Fruit fly (Drosophila melanogaster) whole organism, embryonic: ENCODE results near the gene CG10214.
A peak's percentile ranks its signal among the peaks of the same experiment; 100 is the strongest.

Source experiments
- ATbp ChIP-seq: fragments of 200-800 bp; sonication (Bioruptor generic); optimal IDR thresholded peaks from 2 replicates; lab custom pipeline; 2017; ENCODE audit warnings: missing biosample characterization, mild to moderate bottlenecking, missing genetic modification characterization, missing genetic modification reagents
- Antp ChIP-seq: fragments of 200-800 bp; sonication (Bioruptor generic); optimal IDR thresholded peaks from 3 replicates; lab custom pipeline; 2016; ENCODE audit warnings: missing biosample characterization, missing genetic modification characterization
- B-H2 ChIP-seq: fragments of 200-800 bp; sonication (Bioruptor generic); optimal IDR thresholded peaks from 2 replicates; lab custom pipeline; 2018; ENCODE audit warnings: missing biosample characterization, mild to moderate bottlenecking, missing genetic modification characterization
- Bteb2 ChIP-seq: fragments of 200-800 bp; sonication (Bioruptor generic); optimal IDR thresholded peaks from 2 replicates; lab custom pipeline; 2016; ENCODE audit warnings: missing biosample characterization, missing genetic modification characterization
- CG12299 ChIP-seq: fragments of 200-800 bp; sonication (Bioruptor generic); optimal IDR thresholded peaks from 2 replicates; lab custom pipeline; 2018; ENCODE audit warnings: missing biosample characterization, mild to moderate bottlenecking, missing genetic modification characterization
- CG12769 ChIP-seq: fragments of 200-800 bp; sonication (Bioruptor generic); optimal IDR thresholded peaks from 2 replicates; lab custom pipeline; 2019; ENCODE audit warnings: missing biosample characterization, mild to moderate bottlenecking, missing genetic modification characterization, moderate library complexity
- CG16863 ChIP-seq: fragments of 200-800 bp; sonication (Bioruptor generic); optimal IDR thresholded peaks from 3 replicates; lab custom pipeline; 2016; ENCODE audit warnings: missing biosample characterization, missing genetic modification characterization
- CG17802 ChIP-seq: fragments of 200-800 bp; sonication (Bioruptor generic); optimal IDR thresholded peaks from 2 replicates; lab custom pipeline; 2018; ENCODE audit warnings: missing biosample characterization, mild to moderate bottlenecking, missing genetic modification characterization, moderate library complexity
- CG18011 ChIP-seq: fragments of 200-800 bp; sonication (Bioruptor generic); optimal IDR thresholded peaks from 2 replicates; lab custom pipeline; 2017; ENCODE audit warnings: missing biosample characterization, missing genetic modification characterization, mild to moderate bottlenecking, moderate library complexity, missing genotype
- CG1832 ChIP-seq: fragments of 200-800 bp; sonication (Bioruptor generic); optimal IDR thresholded peaks from 2 replicates; lab custom pipeline; 2017; ENCODE audit warnings: missing biosample characterization, mild to moderate bottlenecking, missing genetic modification characterization, inconsistent platforms
- CG30403 ChIP-seq: fragments of 200-800 bp; sonication (Bioruptor generic); optimal IDR thresholded peaks from 3 replicates; lab custom pipeline; 2016; ENCODE audit warnings: missing biosample characterization, missing genetic modification characterization
- CG30431 ChIP-seq: fragments of 200-800 bp; sonication (Bioruptor generic); optimal IDR thresholded peaks from 2 replicates; lab custom pipeline; 2017; ENCODE audit warnings: missing biosample characterization, missing genetic modification characterization
- CG32767 ChIP-seq: fragments of 200-800 bp; sonication (Bioruptor generic); IDR thresholded peaks from 2 replicates; pipeline ENCODE4 v1.3.6; 2022; ENCODE audit warnings: missing biosample characterization, missing genetic modification characterization
- CG3847 ChIP-seq: fragments of 200-800 bp; sonication (Bioruptor generic); IDR thresholded peaks from 2 replicates; pipeline ENCODE4 v1.3.6; 2022; ENCODE audit warnings: missing biosample characterization, missing genetic modification characterization
- CG4854 ChIP-seq: fragments of 200-800 bp; sonication (Bioruptor generic); optimal IDR thresholded peaks from 2 replicates; lab custom pipeline; 2016; ENCODE audit warnings: missing biosample characterization, missing genetic modification characterization, inconsistent platforms
- CG6689 ChIP-seq: fragments of 200-800 bp; sonication (Bioruptor generic); IDR thresholded peaks from 2 replicates; pipeline ENCODE4 v1.3.6; 2022; ENCODE audit warnings: missing biosample characterization, missing genetic modification characterization
- CG7372 ChIP-seq: fragments of 200-800 bp; sonication (Bioruptor generic); IDR thresholded peaks from 2 replicates; pipeline ENCODE4 v1.3.6; 2022; ENCODE audit warnings: missing biosample characterization, missing genetic modification characterization
- CG7987 ChIP-seq: fragments of 200-800 bp; sonication (Bioruptor generic); optimal IDR thresholded peaks from 2 replicates; lab custom pipeline; 2018; ENCODE audit warnings: missing biosample characterization, mild to moderate bottlenecking, missing genetic modification characterization, moderate library complexity
- CG8478 ChIP-seq: fragments of >200 bp; optimal IDR thresholded peaks from 2 replicates; lab custom pipeline; 2018
- CG9727 ChIP-seq: fragments of 200-800 bp; sonication (Bioruptor generic); optimal IDR thresholded peaks from 3 replicates; lab custom pipeline; 2017; ENCODE audit warnings: missing biosample characterization, mild to moderate bottlenecking, missing genetic modification characterization
- D19A ChIP-seq: fragments of 200-800 bp; optimal IDR thresholded peaks from 3 replicates; lab custom pipeline; 2019; ENCODE audit warnings: missing biosample characterization, mild to moderate bottlenecking, missing genetic modification characterization, moderate library complexity
- Fer3 ChIP-seq: fragments of 200-800 bp; sonication (Bioruptor generic); optimal IDR thresholded peaks from 2 replicates; lab custom pipeline; 2018; ENCODE audit warnings: missing biosample characterization, mild to moderate bottlenecking, missing genetic modification characterization, moderate library complexity
- H15 ChIP-seq: fragments of 200-800 bp; sonication (Bioruptor generic); IDR thresholded peaks from 3 replicates; pipeline ENCODE4 v1.3.6; 2022; ENCODE audit warnings: missing biosample characterization, missing genetic modification characterization
- Hand ChIP-seq: fragments of 200-800 bp; sonication (Bioruptor generic); optimal IDR thresholded peaks from 2 replicates; lab custom pipeline; 2017; ENCODE audit warnings: mild to moderate bottlenecking, missing biosample characterization, missing genetic modification reagents, missing genetic modification characterization
- Hey ChIP-seq: fragments of 200-800 bp; sonication (Bioruptor generic); optimal IDR thresholded peaks from 3 replicates; lab custom pipeline; 2018; ENCODE audit warnings: missing biosample characterization, mild to moderate bottlenecking, missing genetic modification characterization
- Hr51 ChIP-seq, 2 experiments: fragments of 200-800 bp; sonication (Bioruptor generic); optimal IDR thresholded peaks; 2 replicates in 1 of 2; 3 replicates in 1 of 2; lab custom pipeline; 2016 to 2018; ENCODE audit warnings: missing biosample characterization in 2 of 2, missing genetic modification characterization in 2 of 2, mild to moderate bottlenecking in 1 of 2, moderate library complexity in 1 of 2
- Hr78 ChIP-seq, 2 experiments: fragments of 200-800 bp in 1 of 2; fragments of >200 bp in 1 of 2; sonication (Bioruptor generic) in 1 of 2; optimal IDR thresholded peaks; 2 replicates each; lab custom pipeline; 2017 to 2019; ENCODE audit warnings: missing biosample characterization in 2 of 2, missing genetic modification characterization in 2 of 2, mild to moderate bottlenecking in 1 of 2, moderate library complexity in 1 of 2
- Trl ChIP-seq, 3 experiments: fragments of >200 bp in 2 of 3; fragments of 200-800 bp in 1 of 3; sonication (Bioruptor generic) in 1 of 3; optimal IDR thresholded peaks; 2 replicates in 1 of 3; 3 replicates in 2 of 3; lab custom pipeline; 2016 to 2017; ENCODE audit warnings: missing biosample characterization in 1 of 3, missing genetic modification characterization in 1 of 3
- Xbp1 ChIP-seq: fragments of 200-800 bp; sonication (Bioruptor generic); optimal IDR thresholded peaks from 3 replicates; lab custom pipeline; 2016; ENCODE audit warnings: missing biosample characterization, mild to moderate bottlenecking, missing genetic modification characterization
- bab2 ChIP-seq: fragments of 200-800 bp; sonication (Bioruptor generic); optimal IDR thresholded peaks from 2 replicates; lab custom pipeline; 2016; ENCODE audit warnings: missing biosample characterization, missing genetic modification characterization
- bowl ChIP-seq: fragments of 200-800 bp; sonication (Bioruptor generic); IDR thresholded peaks from 2 replicates; pipeline ENCODE4 v1.3.6; 2022; ENCODE audit warnings: missing biosample characterization, missing genetic modification characterization
- dan ChIP-seq: fragments of 200-800 bp; sonication (Bioruptor generic); IDR thresholded peaks from 2 replicates; pipeline ENCODE4 v1.3.6; 2022; ENCODE audit warnings: missing biosample characterization, missing genetic modification characterization
- dm ChIP-seq: fragments of 200-800 bp; sonication (Bioruptor generic); optimal IDR thresholded peaks from 3 replicates; lab custom pipeline; 2016; ENCODE audit warnings: missing biosample characterization, missing genetic modification characterization
- ems ChIP-seq: fragments of 200-800 bp; sonication (Bioruptor generic); optimal IDR thresholded peaks from 3 replicates; lab custom pipeline; 2016; ENCODE audit warnings: missing biosample characterization, missing genetic modification characterization
- ewg ChIP-seq: fragments of 200-800 bp; sonication (Bioruptor generic); optimal IDR thresholded peaks from 3 replicates; lab custom pipeline; 2017; ENCODE audit warnings: mild to moderate bottlenecking, missing biosample characterization, missing genetic modification reagents, missing genetic modification characterization
- fd64A ChIP-seq: fragments of 200-800 bp; sonication (Bioruptor generic); optimal IDR thresholded peaks from 3 replicates; lab custom pipeline; 2018; ENCODE audit warnings: missing biosample characterization, mild to moderate bottlenecking, missing genetic modification characterization
- gsb ChIP-seq: fragments of 200-800 bp; sonication (Bioruptor generic); IDR thresholded peaks from 2 replicates; pipeline ENCODE4 v1.3.6; 2022; ENCODE audit warnings: missing biosample characterization, missing genetic modification characterization
- gsb-n ChIP-seq: fragments of 200-800 bp; sonication (Bioruptor generic); optimal IDR thresholded peaks from 3 replicates; lab custom pipeline; 2018; ENCODE audit warnings: missing biosample characterization, mild to moderate bottlenecking, missing genetic modification characterization
- insv ChIP-seq, 2 experiments: fragments of 200-800 bp; sonication (Bioruptor generic); optimal IDR thresholded peaks; 3 replicates each; lab custom pipeline; 2016 to 2018; ENCODE audit warnings: missing biosample characterization in 2 of 2, missing genetic modification characterization in 2 of 2
- mirr ChIP-seq: fragments of 200-800 bp; sonication (Bioruptor generic); optimal IDR thresholded peaks from 3 replicates; lab custom pipeline; 2018; ENCODE audit warnings: missing biosample characterization, mild to moderate bottlenecking, missing genetic modification characterization
- nerfin-1 ChIP-seq: fragments of 200-800 bp; sonication (Bioruptor generic); optimal IDR thresholded peaks from 3 replicates; lab custom pipeline; 2019; ENCODE audit warnings: missing biosample characterization, mild to moderate bottlenecking, missing genetic modification characterization, moderate library complexity
- nerfin-2 ChIP-seq: fragments of 200-800 bp; sonication (Bioruptor generic); IDR thresholded peaks from 2 replicates; pipeline ENCODE4 v1.3.6; 2022; ENCODE audit warnings: missing biosample characterization, missing genetic modification characterization; ENCODE audit not compliant: partially characterized antibody
- pum ChIP-seq: fragments of 200-800 bp; sonication (Bioruptor generic); optimal IDR thresholded peaks from 2 replicates; lab custom pipeline; 2016; ENCODE audit warnings: missing biosample characterization, missing genetic modification characterization
- salm ChIP-seq: fragments of 200-800 bp; sonication (Bioruptor generic); optimal IDR thresholded peaks from 2 replicates; lab custom pipeline; 2018; ENCODE audit warnings: missing biosample characterization, mild to moderate bottlenecking, missing genetic modification characterization
- scrt ChIP-seq: fragments of 200-800 bp; sonication (Bioruptor generic); optimal IDR thresholded peaks from 2 replicates; lab custom pipeline; 2018; ENCODE audit warnings: missing biosample characterization, mild to moderate bottlenecking, missing genetic modification characterization, moderate library complexity
- sd ChIP-seq: fragments of 200-800 bp; sonication (Bioruptor generic); optimal IDR thresholded peaks from 3 replicates; lab custom pipeline; 2018; ENCODE audit warnings: missing biosample characterization, mild to moderate bottlenecking, missing genetic modification characterization, moderate library complexity
- so ChIP-seq: fragments of 200-800 bp; sonication (Bioruptor generic); IDR thresholded peaks from 3 replicates; pipeline ENCODE4 v1.3.6; 2022; ENCODE audit warnings: missing biosample characterization, missing genetic modification characterization
- ttk ChIP-seq: fragments of 200-800 bp; sonication (Bioruptor generic); IDR thresholded peaks from 2 replicates; pipeline ENCODE4 v2.1.2; 2022; ENCODE audit warnings: missing biosample characterization, missing genetic modification characterization
- vnd ChIP-seq: fragments of 200-800 bp; sonication (Bioruptor generic); IDR thresholded peaks from 3 replicates; pipeline ENCODE4 v1.3.6; 2022; ENCODE audit warnings: missing biosample characterization, missing genetic modification characterization; ENCODE audit not compliant: partially characterized antibody
- yki ChIP-seq: fragments of >200 bp; optimal IDR thresholded peaks from 3 replicates; lab custom pipeline; 2018
- zen2 ChIP-seq: fragments of 200-800 bp; sonication (Bioruptor generic); IDR thresholded peaks from 3 replicates; pipeline ENCODE4 v1.3.6; 2022; ENCODE audit warnings: missing biosample characterization, missing genetic modification characterization; ENCODE audit not compliant: partially characterized antibody

Gene CG10214

dm6 chr3R:23772808-23773207 is 5.5 kb upstream of the CG10214 start, which contains the start of gene tst (continued):
- TF ChIP-seq ATbp (GFP tag; lab: Kevin White, UChicago) (peak; percentile 85), CG17802 (tag; lab: Kevin White, UChicago) (peak; percentile 72), CG8478 (lab: Kevin White, UChicago) (no peak), insv (GFP tag; optimal IDR thresholded peaks at IDR 0.05; lab: Kevin White, UChicago) (peak in 1 of 2 experiments; percentile 36), ttk (GFP tag; lab: Robert Waterston, UW) (peak; percentile 98), vnd (GFP tag; lab: Robert Waterston, UW) (no peak), Fer3 (tag; lab: Kevin White, UChicago) (peak; percentile 92), CG7372 (peak; percentile 97), CG12769 (no peak), gsb-n (tag; lab: Kevin White, UChicago) (peak; percentile 95), salm (peak; percentile 80), Hey (no peak), CG4854 (GFP tag; lab: Kevin White, UChicago) (no peak), CG30431 (GFP tag; lab: Kevin White, UChicago) (peak; percentile 87), pum (GFP tag; lab: Kevin White, UChicago) (peak; percentile 53), CG9727 (GFP tag; lab: Kevin White, UChicago) (peak; percentile 94), dan (GFP tag; lab: Robert Waterston, UW) (peak; percentile 86), Hr51 (GFP tag; optimal IDR thresholded peaks at IDR 0.05; lab: Kevin White, UChicago) (peak; percentile 44 to 90), Hand (GFP tag; lab: Kevin White, UChicago) (peak; percentile 8), CG6689 (peak; percentile 97), CG16863 (GFP tag; lab: Kevin White, UChicago) (peak; percentile 24), Bteb2 (GFP tag; lab: Kevin White, UChicago) (peak; percentile 31), CG30403 (peak; percentile 94), fd64A (GFP tag; lab: Kevin White, UChicago) (no peak), CG32767 (GFP tag; lab: Robert Waterston, UW) (peak; percentile 93), scrt (peak; percentile 77), CG1832 (no peak), ems (GFP tag; lab: Kevin White, UChicago) (no peak), mirr (GFP tag; lab: Kevin White, UChicago) (peak; percentile 21), Xbp1 (peak; percentile 95), bab2 (GFP tag; lab: Kevin White, UChicago) (peak; percentile 35), zen2 (GFP tag; lab: Robert Waterston, UW) (no peak), so (peak; percentile 89), ewg (GFP tag; lab: Kevin White, UChicago) (peak; percentile 77), Hr78 (GFP tag; optimal IDR thresholded peaks at IDR 0.05; lab: Kevin White, UChicago) (no peak), bowl (GFP tag; lab: Robert Waterston, UW) (peak; percentile 76), dm (GFP tag; lab: Kevin White, UChicago) (no peak), D19A (tag; lab: Kevin White, UChicago) (peak; percentile 85), sd (tag; lab: Kevin White, UChicago) (no peak), nerfin-2 (GFP tag; lab: Robert Waterston, UW) (no peak), Antp (GFP tag; lab: Kevin White, UChicago) (peak; percentile 25), CG18011 (GFP tag; lab: Kevin White, UChicago) (peak; percentile 42), yki (no peak), gsb (peak; percentile 90), B-H2 (GFP tag; lab: Kevin White, UChicago) (no peak), nerfin-1 (tag; lab: Kevin White, UChicago) (peak; percentile 79), CG12299 (tag; lab: Kevin White, UChicago) (peak; percentile 78), H15 (peak; percentile 97), CG7987 (GFP tag; lab: Kevin White, UChicago) (peak; percentile 75), Trl (optimal IDR thresholded peaks at IDR 0.05; lab: Kevin White, UChicago) (no peak), Trl (GFP tag; optimal IDR thresholded peaks at IDR 0.05; lab: Kevin White, UChicago) (peak; percentile 35), CG3847 (peak; percentile 97)
